Fruit fly (Drosophila melanogaster): ENCODE measurements around the gene GluProRS.
A peak's percentile ranks its signal among the peaks of the same experiment; 100 is the strongest.

GluProRS gene

DNA sequence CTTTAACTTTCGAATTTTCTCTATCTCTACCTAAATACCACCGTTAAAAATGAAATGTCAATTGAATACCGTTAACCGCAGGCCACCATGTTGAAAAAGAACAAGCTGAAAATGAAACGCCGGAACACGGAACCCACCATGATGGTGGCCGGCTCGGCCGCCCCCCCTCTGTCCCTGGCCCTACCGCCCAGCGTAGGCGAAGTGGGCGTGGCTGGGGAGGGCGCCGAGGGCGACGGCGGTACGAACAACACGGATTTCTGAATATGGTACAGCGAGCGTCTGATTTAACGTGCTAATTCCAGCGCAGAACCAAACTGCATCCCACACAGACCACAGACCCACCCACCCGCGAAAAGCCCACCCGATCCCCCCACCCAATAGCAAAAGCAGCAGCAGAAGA is 23.5 kb upstream of the GluProRS start:
- TF ChIP-seq ovo (GFP tag; optimal IDR thresholded peaks at IDR 0.05) (no peak), CG14711 (tag; optimal IDR thresholded peaks at IDR 0.05) (no peak), cic (GFP tag; optimal IDR thresholded peaks at IDR 0.05) (no peak), tj (GFP tag; optimal IDR thresholded peaks at IDR 0.05) (no peak), Mnt (GFP tag; optimal IDR thresholded peaks at IDR 0.05) (no peak), pad (GFP tag; optimal IDR thresholded peaks at IDR 0.05) (no peak), CG33017 (tag; optimal IDR thresholded peaks at IDR 0.05) (no peak), toe (GFP tag; optimal IDR thresholded peaks at IDR 0.05) (no peak), CG12768 (GFP tag; optimal IDR thresholded peaks at IDR 0.05) (no peak), kay (GFP tag; ENCODE audit: borderline replicate concordance) (no peak), CG7101 (tag; optimal IDR thresholded peaks at IDR 0.05) (no peak)

dm6 chr3R:23971764-23972163 is 13.6 kb upstream of the GluProRS start:
- TF ChIP-seq CG7101 (tag; optimal IDR thresholded peaks at IDR 0.05) (no peak), CG7045 (GFP tag; optimal IDR thresholded peaks at IDR 0.05) (no peak), CG14711 (tag; optimal IDR thresholded peaks at IDR 0.05) (no peak)

- TF ChIP-seq Hr96 (GFP tag; optimal IDR thresholded peaks at IDR 0.05) (no peak), CG14711 (tag; optimal IDR thresholded peaks at IDR 0.05) (no peak)
Measured at dm6 chr3R:23971208-23971607, 13.0 kb upstream of the GluProRS start.

dm6 chr3R:23969449-23969848 is 11.3 kb upstream of the GluProRS start:
- TF ChIP-seq CG1620 (GFP tag; optimal IDR thresholded peaks at IDR 0.05) (no peak), cnc (optimal IDR thresholded peaks at IDR 0.05) (no peak), Mnt (GFP tag; optimal IDR thresholded peaks at IDR 0.05) (no peak), toe (GFP tag; optimal IDR thresholded peaks at IDR 0.05) (no peak), ovo (GFP tag; optimal IDR thresholded peaks at IDR 0.05) (no peak), CG7101 (tag; optimal IDR thresholded peaks at IDR 0.05) (no peak), tj (GFP tag; optimal IDR thresholded peaks at IDR 0.05) (no peak), CG33017 (tag; optimal IDR thresholded peaks at IDR 0.05) (no peak), CG12768 (GFP tag; optimal IDR thresholded peaks at IDR 0.05) (no peak), Crg-1 (GFP tag; optimal IDR thresholded peaks at IDR 0.05) (no peak), Hr96 (GFP tag; optimal IDR thresholded peaks at IDR 0.05) (no peak), pad (GFP tag; optimal IDR thresholded peaks at IDR 0.05) (no peak)

DNA sequence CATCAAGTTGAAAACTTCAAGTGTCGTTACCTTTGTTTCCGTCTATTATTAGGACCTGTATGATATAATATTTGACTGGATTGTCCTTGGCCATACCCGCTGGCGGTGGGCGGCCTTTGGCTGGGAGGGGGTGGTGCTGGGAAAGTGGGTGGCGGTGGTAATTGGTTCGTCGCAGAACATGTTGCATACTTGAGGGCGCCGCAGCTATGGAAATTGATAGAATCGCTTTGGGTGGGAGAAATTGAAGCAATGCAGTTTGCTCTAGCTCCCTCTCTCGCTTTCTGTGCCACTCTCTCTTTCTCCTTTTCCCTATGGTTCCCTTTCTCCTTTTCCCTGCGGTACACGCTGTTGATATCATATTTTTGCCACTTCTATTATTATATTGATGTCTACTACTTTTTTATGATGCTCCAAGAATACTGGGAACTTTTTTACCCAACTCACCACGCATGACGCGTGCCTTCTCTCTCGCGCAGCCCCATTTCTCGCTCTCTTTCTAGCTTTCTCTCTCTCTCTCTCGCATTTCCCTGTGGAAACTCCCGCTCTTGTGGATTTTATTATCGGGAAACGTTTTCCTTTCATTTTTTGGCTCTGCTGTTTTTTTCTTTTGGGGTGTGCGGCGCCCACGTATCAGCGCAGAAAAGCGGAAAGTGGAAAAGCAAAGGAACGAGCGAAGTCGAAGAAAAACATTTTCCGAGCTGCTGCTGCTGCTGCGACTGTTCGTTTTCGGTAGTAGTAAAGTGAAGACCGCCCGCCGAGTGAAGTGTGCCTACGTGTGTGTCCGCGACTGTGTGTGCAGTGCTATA is 6.9 kb upstream of the GluProRS start:
- no peak for TF ChIP-seq tj (GFP tag; optimal IDR thresholded peaks at IDR 0.05)
- TF ChIP-seq Crg-1 (GFP tag; optimal IDR thresholded peaks at IDR 0.05), result no peak
- TF ChIP-seq Mnt (GFP tag; optimal IDR thresholded peaks at IDR 0.05), result no peak
- TF ChIP-seq CG1620 (GFP tag; optimal IDR thresholded peaks at IDR 0.05), result no peak
- TF ChIP-seq CG12768 (GFP tag; optimal IDR thresholded peaks at IDR 0.05), result no peak
- TF ChIP-seq CG14711 (tag; optimal IDR thresholded peaks at IDR 0.05), result no peak
- TF ChIP-seq CG33017 (tag; optimal IDR thresholded peaks at IDR 0.05), result no peak
- TF ChIP-seq CG5204 (GFP tag; optimal IDR thresholded peaks at IDR 0.05), result no peak
- no peak for TF ChIP-seq ovo (GFP tag; optimal IDR thresholded peaks at IDR 0.05)
- TF ChIP-seq cnc (optimal IDR thresholded peaks at IDR 0.05), result no peak
- TF ChIP-seq CG7101 (tag; optimal IDR thresholded peaks at IDR 0.05), result no peak
- TF ChIP-seq pad (GFP tag; optimal IDR thresholded peaks at IDR 0.05), result no peak
- no peak for TF ChIP-seq bab1 (GFP tag; optimal IDR thresholded peaks at IDR 0.05)
- TF ChIP-seq Clk (GFP tag; optimal IDR thresholded peaks at IDR 0.05), result no peak
- no peak for TF ChIP-seq cic (GFP tag; optimal IDR thresholded peaks at IDR 0.05)
- TF ChIP-seq Hr96 (GFP tag; optimal IDR thresholded peaks at IDR 0.05), result no peak
- TF ChIP-seq CG7045 (GFP tag; optimal IDR thresholded peaks at IDR 0.05), result no peak
- no peak for TF ChIP-seq kay (GFP tag; ENCODE audit: borderline replicate concordance)

DNA sequence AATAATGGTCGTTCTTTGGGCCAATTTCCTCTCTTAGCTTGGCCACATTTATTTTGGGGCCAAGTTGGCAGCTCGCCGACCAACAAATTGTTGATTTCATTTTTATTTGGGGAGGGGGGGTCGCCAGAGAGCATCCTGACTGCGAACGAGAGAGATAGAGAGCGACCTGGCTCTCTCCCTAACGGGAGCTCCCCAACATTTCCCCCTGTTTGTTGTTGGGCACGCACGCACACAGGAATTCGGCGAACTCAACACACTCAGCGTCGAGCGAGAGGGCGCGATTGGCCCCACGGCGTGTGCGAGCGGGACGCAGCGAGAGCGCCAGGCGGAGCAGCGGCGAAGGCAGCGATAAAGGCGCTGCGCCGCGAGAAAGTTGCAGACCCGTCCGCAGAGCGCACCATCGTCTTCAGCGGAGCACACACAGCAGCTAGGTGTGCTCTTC is 4.6 kb upstream of the GluProRS start, which contains the start of gene CG31140:
Gene CG31140, plus strand, starts transcription at position 400 of the 442 bp plus-strand sequence.
- TF ChIP-seq pad (GFP tag; optimal IDR thresholded peaks at IDR 0.05) (peak; percentile 71), cic (GFP tag; optimal IDR thresholded peaks at IDR 0.05) (no peak), Hr96 (GFP tag; optimal IDR thresholded peaks at IDR 0.05) (peak; percentile 9), CG7045 (GFP tag; optimal IDR thresholded peaks at IDR 0.05) (peak; percentile 20), CG33017 (tag; optimal IDR thresholded peaks at IDR 0.05) (no peak)

dm6 chr3R:23960865-23961264 is 2.7 kb upstream of the GluProRS start:
- TF ChIP-seq toe (GFP tag; optimal IDR thresholded peaks at IDR 0.05) (no peak), Crg-1 (GFP tag; optimal IDR thresholded peaks at IDR 0.05) (no peak), CG12768 (GFP tag; optimal IDR thresholded peaks at IDR 0.05) (no peak), ovo (GFP tag; optimal IDR thresholded peaks at IDR 0.05) (no peak)

dm6 chr3R:23955380-23955779 is 2.8 kb downstream of the GluProRS start:
- no peak for TF ChIP-seq CG5204 (GFP tag; optimal IDR thresholded peaks at IDR 0.05)
- no peak for TF ChIP-seq Hr96 (GFP tag; optimal IDR thresholded peaks at IDR 0.05)
- no peak for TF ChIP-seq tj (GFP tag; optimal IDR thresholded peaks at IDR 0.05)
- TF ChIP-seq CG7101 (tag; optimal IDR thresholded peaks at IDR 0.05), result no peak
- no peak for TF ChIP-seq pad (GFP tag; optimal IDR thresholded peaks at IDR 0.05)
- no peak for TF ChIP-seq ovo (GFP tag; optimal IDR thresholded peaks at IDR 0.05)

Data from whole organism, adult.